Fruit fly (Drosophila melanogaster) whole organism, embryonic: Measurements from ENCODE around the gene alpha-PheRS.

Source experiments
- BEAF-32 ChIP-seq: fragments of 200-800 bp; sonication (Bioruptor generic); optimal IDR thresholded peaks from 3 replicates; lab custom pipeline; 2017; ENCODE audit warnings: missing biosample characterization, missing genetic modification characterization, mild to moderate bottlenecking, moderate library complexity, missing genetic modification reagents
- CG10462 ChIP-seq: fragments of 200-800 bp; sonication (Bioruptor generic); optimal IDR thresholded peaks from 2 replicates; lab custom pipeline; 2016; ENCODE audit warnings: missing biosample characterization, missing genetic modification characterization
- CG10543 ChIP-seq: fragments of 200-800 bp; sonication (Bioruptor generic); optimal IDR thresholded peaks from 3 replicates; lab custom pipeline; 2017; ENCODE audit warnings: missing biosample characterization, mild to moderate bottlenecking, missing genetic modification characterization, moderate library complexity
- CG11456 ChIP-seq: fragments of 200-800 bp; sonication (Bioruptor generic); IDR thresholded peaks from 3 replicates; pipeline ENCODE4 v1.3.6; 2022; ENCODE audit warnings: missing biosample characterization, missing genetic modification characterization
- CG11695 ChIP-seq: fragments of 200-800 bp; sonication (Bioruptor generic); IDR thresholded peaks from 3 replicates; pipeline ENCODE4 v1.3.6; 2022; ENCODE audit warnings: missing biosample characterization, missing genetic modification characterization
- CG12299 ChIP-seq: fragments of 200-800 bp; sonication (Bioruptor generic); optimal IDR thresholded peaks from 2 replicates; lab custom pipeline; 2018; ENCODE audit warnings: missing biosample characterization, mild to moderate bottlenecking, missing genetic modification characterization
- CG15479 ChIP-seq: fragments of 200-800 bp; sonication (Bioruptor generic); optimal IDR thresholded peaks from 3 replicates; lab custom pipeline; 2019; ENCODE audit warnings: missing biosample characterization, mild to moderate bottlenecking, missing genetic modification characterization, moderate library complexity
- CG16813 ChIP-seq: fragments of 200-800 bp; sonication (Bioruptor generic); IDR thresholded peaks from 3 replicates; pipeline ENCODE4 v1.3.6; 2022; ENCODE audit warnings: missing biosample characterization, missing genetic modification characterization; ENCODE audit not compliant: partially characterized antibody
- CG17829 ChIP-seq: fragments of 200-800 bp; optimal IDR thresholded peaks from 2 replicates; lab custom pipeline; 2019; ENCODE audit warnings: missing biosample characterization, mild to moderate bottlenecking, missing genetic modification characterization, moderate library complexity
- CG18011 ChIP-seq: fragments of 200-800 bp; sonication (Bioruptor generic); optimal IDR thresholded peaks from 2 replicates; lab custom pipeline; 2017; ENCODE audit warnings: missing biosample characterization, missing genetic modification characterization, mild to moderate bottlenecking, moderate library complexity, missing genotype
- CG2202 ChIP-seq: fragments of 200-800 bp; sonication (Bioruptor generic); optimal IDR thresholded peaks from 2 replicates; lab custom pipeline; 2018; ENCODE audit warnings: missing biosample characterization, mild to moderate bottlenecking, missing genetic modification characterization
- CG2712 ChIP-seq: fragments of 200-800 bp; optimal IDR thresholded peaks from 3 replicates; lab custom pipeline; 2019; ENCODE audit warnings: missing biosample characterization, mild to moderate bottlenecking, missing genetic modification characterization, moderate library complexity
- CG2889 ChIP-seq: fragments of 200-800 bp; sonication (Bioruptor generic); IDR thresholded peaks from 3 replicates; pipeline ENCODE4 v1.3.6; 2022; ENCODE audit warnings: missing biosample characterization, missing genetic modification characterization
- CG31365 ChIP-seq: fragments of 200-800 bp; sonication (Bioruptor generic); optimal IDR thresholded peaks from 2 replicates; lab custom pipeline; 2018; ENCODE audit warnings: missing biosample characterization, mild to moderate bottlenecking, missing genetic modification characterization
- CG6272 ChIP-seq: fragments of 200-800 bp; sonication (Bioruptor generic); IDR thresholded peaks from 2 replicates; pipeline ENCODE4 v1.3.6; 2022; ENCODE audit warnings: missing biosample characterization, missing genetic modification characterization
- CG8944 ChIP-seq: fragments of 200-800 bp; sonication (Bioruptor generic); optimal IDR thresholded peaks from 3 replicates; lab custom pipeline; 2016; ENCODE audit warnings: missing biosample characterization, missing genetic modification characterization
- CG9727 ChIP-seq: fragments of 200-800 bp; sonication (Bioruptor generic); optimal IDR thresholded peaks from 3 replicates; lab custom pipeline; 2017; ENCODE audit warnings: missing biosample characterization, mild to moderate bottlenecking, missing genetic modification characterization
- Camta ChIP-seq: fragments of 200-800 bp; sonication (Bioruptor generic); optimal IDR thresholded peaks from 2 replicates; lab custom pipeline; 2016; ENCODE audit warnings: missing biosample characterization, missing genetic modification characterization
- E2f2 ChIP-seq: fragments of 200-800 bp; sonication (Bioruptor generic); IDR thresholded peaks from 2 replicates; pipeline ENCODE4 v1.3.6; 2022; ENCODE audit warnings: missing biosample characterization, missing genetic modification characterization
- Elba2 ChIP-seq: fragments of 200-800 bp; sonication (Bioruptor generic); optimal IDR thresholded peaks from 3 replicates; lab custom pipeline; 2016; ENCODE audit warnings: missing biosample characterization, missing genetic modification characterization
- HLHmδ ChIP-seq: fragments of 200-800 bp; sonication (Bioruptor generic); optimal IDR thresholded peaks from 2 replicates; lab custom pipeline; 2018; ENCODE audit warnings: missing biosample characterization, mild to moderate bottlenecking, missing genetic modification characterization, moderate library complexity
- HmgZ ChIP-seq: fragments of 200-800 bp; sonication (Bioruptor generic); optimal IDR thresholded peaks from 2 replicates; lab custom pipeline; 2018; ENCODE audit warnings: missing biosample characterization, mild to moderate bottlenecking, missing genetic modification characterization
- MESR4 ChIP-seq: fragments of 200-800 bp; sonication (Bioruptor generic); optimal IDR thresholded peaks from 2 replicates; lab custom pipeline; 2018; ENCODE audit warnings: missing biosample characterization, mild to moderate bottlenecking, missing genetic modification characterization, moderate library complexity
- Med ChIP-seq: fragments of 200-800 bp; sonication (Bioruptor generic); peaks from one replicate; lab custom pipeline; 2016; ENCODE audit warnings: missing biosample characterization, missing genetic modification characterization, mild to moderate bottlenecking, inconsistent platforms, moderate library complexity
- Myb ChIP-seq: fragments of 200-800 bp; sonication (Bioruptor generic); optimal IDR thresholded peaks from 2 replicates; lab custom pipeline; 2016; ENCODE audit warnings: missing biosample characterization, missing genetic modification characterization
- NC2α ChIP-seq: fragments of 200-800 bp; sonication (Bioruptor generic); optimal IDR thresholded peaks from 2 replicates; lab custom pipeline; 2016; ENCODE audit warnings: missing biosample characterization, missing genetic modification characterization
- Ptx1 ChIP-seq: fragments of 200-800 bp; sonication (Bioruptor generic); IDR thresholded peaks from 2 replicates; pipeline ENCODE4 v1.3.6; 2022; ENCODE audit warnings: missing biosample characterization, missing genetic modification characterization
- Rfx ChIP-seq: fragments of 200-800 bp; sonication (Bioruptor generic); IDR thresholded peaks from 2 replicates; pipeline ENCODE4 v1.3.6; 2022; ENCODE audit warnings: missing biosample characterization, missing genetic modification characterization
- Scr ChIP-seq: fragments of 200-800 bp; sonication (Bioruptor generic); IDR thresholded peaks from 2 replicates; pipeline ENCODE4 v1.3.6; 2022; ENCODE audit warnings: missing biosample characterization, missing genetic modification characterization; ENCODE audit not compliant: partially characterized antibody
- Sox100B ChIP-seq: fragments of 200-800 bp; sonication (Bioruptor generic); optimal IDR thresholded peaks from 3 replicates; lab custom pipeline; 2018; ENCODE audit warnings: missing biosample characterization, mild to moderate bottlenecking, missing genetic modification characterization
- aop ChIP-seq: fragments of 200-800 bp; sonication (Bioruptor generic); IDR thresholded peaks from 2 replicates; pipeline ENCODE4 v1.3.6; 2022; ENCODE audit warnings: missing biosample characterization, missing genetic modification characterization
- ap ChIP-seq: fragments of 200-800 bp; sonication (Bioruptor generic); IDR thresholded peaks from 2 replicates; pipeline ENCODE4 v1.3.6; 2022; ENCODE audit warnings: missing biosample characterization, missing genetic modification characterization
- caup ChIP-seq: fragments of 200-800 bp; sonication (Bioruptor generic); optimal IDR thresholded peaks from 3 replicates; lab custom pipeline; 2017; ENCODE audit warnings: missing biosample characterization, mild to moderate bottlenecking, missing genetic modification characterization, moderate library complexity; ENCODE audit not compliant: severe bottlenecking
- dati ChIP-seq: fragments of 200-800 bp; sonication (Bioruptor generic); IDR thresholded peaks from 2 replicates; pipeline ENCODE4 v1.3.6; 2022; ENCODE audit warnings: missing biosample characterization, missing genetic modification characterization
- ewg ChIP-seq: fragments of 200-800 bp; sonication (Bioruptor generic); optimal IDR thresholded peaks from 3 replicates; lab custom pipeline; 2017; ENCODE audit warnings: mild to moderate bottlenecking, missing biosample characterization, missing genetic modification reagents, missing genetic modification characterization
- gcm ChIP-seq: fragments of 200-800 bp; sonication (Bioruptor generic); optimal IDR thresholded peaks from 2 replicates; lab custom pipeline; 2019; ENCODE audit warnings: missing biosample characterization, mild to moderate bottlenecking, missing genetic modification characterization, moderate library complexity
- gem ChIP-seq: fragments of 200-800 bp; sonication (Bioruptor generic); optimal IDR thresholded peaks from 2 replicates; lab custom pipeline; 2019; ENCODE audit warnings: missing biosample characterization, mild to moderate bottlenecking, missing genetic modification characterization, moderate library complexity
- gfzf ChIP-seq: fragments of 200-800 bp; sonication (Bioruptor generic); optimal IDR thresholded peaks from 2 replicates; lab custom pipeline; 2016; ENCODE audit warnings: missing biosample characterization, mild to moderate bottlenecking, missing genetic modification characterization, moderate library complexity
- ham ChIP-seq: fragments of 200-800 bp; sonication (Bioruptor generic); IDR thresholded peaks from 2 replicates; pipeline ENCODE4 v1.3.6; 2022; ENCODE audit warnings: missing biosample characterization, missing genetic modification characterization
- inv ChIP-seq: fragments of 200-800 bp; sonication (Bioruptor generic); IDR thresholded peaks from 2 replicates; pipeline ENCODE4 v1.3.6; 2022; ENCODE audit warnings: missing biosample characterization, missing genetic modification characterization; ENCODE audit not compliant: partially characterized antibody
- repo ChIP-seq: fragments of 200-800 bp; sonication (Bioruptor generic); optimal IDR thresholded peaks from 2 replicates; lab custom pipeline; 2016; ENCODE audit warnings: missing biosample characterization, missing genetic modification characterization
- rib ChIP-seq: fragments of 200-800 bp; sonication (Bioruptor generic); IDR thresholded peaks from 2 replicates; pipeline ENCODE4 v1.3.6; 2022; ENCODE audit warnings: missing biosample characterization, missing genetic modification characterization
- sr ChIP-seq: fragments of 200-800 bp; sonication (Bioruptor generic); IDR thresholded peaks from 3 replicates; pipeline ENCODE4 v1.3.6; 2022; ENCODE audit warnings: missing biosample characterization, missing genetic modification characterization
- ssp ChIP-seq: fragments of 200-800 bp; sonication (Bioruptor generic); IDR thresholded peaks from 2 replicates; pipeline ENCODE4 v1.3.6; 2022; ENCODE audit warnings: missing biosample characterization, missing genetic modification characterization
- tup ChIP-seq: fragments of 200-800 bp; sonication (Bioruptor generic); optimal IDR thresholded peaks from 2 replicates; lab custom pipeline; 2016; ENCODE audit warnings: missing biosample characterization, mild to moderate bottlenecking, missing genetic modification characterization, moderate library complexity
- vfl ChIP-seq: fragments of 200-800 bp; sonication (Bioruptor generic); optimal IDR thresholded peaks from 2 replicates; lab custom pipeline; 2016; ENCODE audit warnings: missing biosample characterization, missing genetic modification characterization
- vnd ChIP-seq: fragments of 200-800 bp; sonication (Bioruptor generic); IDR thresholded peaks from 3 replicates; pipeline ENCODE4 v1.3.6; 2022; ENCODE audit warnings: missing biosample characterization, missing genetic modification characterization; ENCODE audit not compliant: partially characterized antibody
- zen2 ChIP-seq: fragments of 200-800 bp; sonication (Bioruptor generic); IDR thresholded peaks from 3 replicates; pipeline ENCODE4 v1.3.6; 2022; ENCODE audit warnings: missing biosample characterization, missing genetic modification characterization; ENCODE audit not compliant: partially characterized antibody
- zf30C ChIP-seq: fragments of 200-800 bp; sonication (Bioruptor generic); optimal IDR thresholded peaks from 3 replicates; lab custom pipeline; 2018; ENCODE audit warnings: missing biosample characterization, mild to moderate bottlenecking, missing genetic modification characterization

alpha-PheRS gene

DNA sequence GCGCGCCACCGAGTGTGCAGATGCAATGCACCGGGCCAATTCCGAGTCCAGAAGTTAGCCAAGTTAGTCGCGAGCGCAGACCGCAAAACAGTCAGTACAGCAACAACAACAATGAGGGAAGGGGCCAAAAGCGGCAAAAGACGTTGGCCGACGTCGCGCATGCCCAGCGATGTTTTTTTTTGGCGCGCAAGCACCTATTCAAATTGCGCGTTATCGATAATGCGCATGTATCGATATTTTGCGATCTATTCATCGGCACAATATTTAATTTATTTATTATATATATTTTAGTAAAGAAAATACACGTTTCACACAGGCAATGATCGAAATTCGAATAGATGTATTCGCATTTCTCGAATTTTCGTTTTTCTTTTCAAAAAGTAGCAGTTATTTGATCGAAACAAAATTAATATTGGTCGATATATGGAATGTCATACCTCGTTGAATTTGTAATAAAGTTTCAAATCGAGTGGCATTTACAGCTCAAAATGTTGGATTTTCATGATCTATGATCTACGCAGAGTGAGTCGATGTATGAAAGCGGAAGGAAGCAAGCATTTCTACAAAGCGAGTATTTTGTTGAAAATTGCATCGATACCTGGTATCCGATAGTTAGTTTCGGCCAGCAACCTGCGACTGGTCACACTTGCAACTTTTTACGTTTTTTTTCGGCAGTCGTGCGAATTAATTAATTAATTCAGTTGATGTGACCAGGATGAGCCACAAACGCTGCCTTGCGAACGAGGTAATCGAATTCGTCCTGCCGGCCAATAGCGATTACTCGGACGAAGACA is 16.0 kb downstream of the alpha-PheRS start, which contains the start of gene CG2116 (continued):
- TF ChIP-seq CG12299 (tag; lab: Kevin White, UChicago) (no peak), zen2 (GFP tag; lab: Robert Waterston, UW) (peak; percentile 52; the same call in 1 of the 3 replicates), CG18011 (GFP tag; lab: Kevin White, UChicago) (no peak), CG31365 (tag; lab: Kevin White, UChicago) (no peak), CG11695 (GFP tag; lab: Robert Waterston, UW) (no peak), CG11456 (GFP tag; lab: Robert Waterston, UW) (no peak), Sox100B (GFP tag; lab: Kevin White, UChicago) (no peak), ssp (peak; percentile 57; the same call in 1 of the 2 replicates), CG2202 (tag; lab: Kevin White, UChicago) (no peak), gem (tag; lab: Kevin White, UChicago) (no peak), HmgZ (tag; lab: Kevin White, UChicago) (no peak), zf30C (GFP tag; lab: Kevin White, UChicago) (no peak), ham (GFP tag; lab: Robert Waterston, UW) (no peak), caup (GFP tag; lab: Kevin White, UChicago) (no peak), aop (GFP tag; lab: Robert Waterston, UW) (no peak), tup (GFP tag; lab: Kevin White, UChicago) (no peak), NC2α (GFP tag; lab: Kevin White, UChicago) (no peak), vnd (peak; percentile 72), vfl (GFP tag; lab: Kevin White, UChicago) (no peak), HLHmδ (GFP tag; lab: Kevin White, UChicago) (no peak), E2f2 (GFP tag; lab: Robert Waterston, UW) (peak; percentile 84), CG9727 (no peak), CG10462 (GFP tag; lab: Kevin White, UChicago) (no peak), ap (GFP tag; lab: Robert Waterston, UW) (no peak), CG2712 (no peak), Med (GFP tag; lab: Kevin White, UChicago) (peak; percentile 74), Myb (GFP tag; lab: Kevin White, UChicago) (peak; percentile 47), gcm (GFP tag; lab: Kevin White, UChicago) (no peak), Elba2 (no peak), ewg (peak; percentile 76), CG2889 (no peak), Ptx1 (no peak), MESR4 (GFP tag; lab: Kevin White, UChicago) (peak; percentile 84), dati (GFP tag; lab: Robert Waterston, UW) (no peak), repo (no peak), CG17829 (peak; percentile 3), CG8944 (no peak), Camta (GFP tag; lab: Kevin White, UChicago) (no peak), inv (GFP tag; lab: Robert Waterston, UW) (peak; percentile 59; the same call in 1 of the 2 replicates), gfzf (GFP tag; lab: Kevin White, UChicago) (peak; percentile 80), rib (no peak), Rfx (GFP tag; lab: Robert Waterston, UW) (no peak), CG16813 (GFP tag; lab: Robert Waterston, UW) (peak; percentile 79), CG10543 (GFP tag; lab: Kevin White, UChicago) (peak; percentile 9), CG6272 (GFP tag; lab: Robert Waterston, UW) (no peak), sr (no peak), CG15479 (GFP tag; lab: Kevin White, UChicago) (no peak), BEAF-32 (GFP tag; lab: Kevin White, UChicago) (peak; percentile 85), Scr (GFP tag; lab: Robert Waterston, UW) (peak; percentile 79)
